Fruit fly (Drosophila melanogaster) whole organism, wandering third instar larva: ENCODE measurements around the gene Cenp-C.

Experiments
- Dfd ChIP-seq: fragments of >200 bp; optimal IDR thresholded peaks from 2 replicates; lab custom pipeline; 2017; ENCODE audit warnings: missing biosample characterization, missing genetic modification characterization
- GATAd ChIP-seq: sonication (Bioruptor generic); optimal IDR thresholded peaks from 2 replicates; lab custom pipeline; 2016; ENCODE audit warnings: missing biosample characterization, missing genetic modification characterization
- Hr83 ChIP-seq: fragments of 200-300 bp; sonication (Bioruptor generic); optimal IDR thresholded peaks from 2 replicates; lab custom pipeline; 2016; ENCODE audit warnings: missing biosample characterization, mild to moderate bottlenecking, missing genetic modification characterization, moderate library complexity; ENCODE audit not compliant: poor library complexity, severe bottlenecking
- Jra ChIP-seq: sonication (Bioruptor generic); optimal IDR thresholded peaks from 2 replicates; lab custom pipeline; 2016; ENCODE audit warnings: missing biosample characterization, missing genetic modification characterization
- Mio ChIP-seq: sonication (Bioruptor generic); optimal IDR thresholded peaks from 2 replicates; lab custom pipeline; 2016; ENCODE audit warnings: missing biosample characterization, missing genetic modification characterization
- OdsH ChIP-seq: fragments of 200-800 bp; sonication (Bioruptor generic); optimal IDR thresholded peaks from 2 replicates; lab custom pipeline; 2016; ENCODE audit warnings: missing biosample characterization, mild to moderate bottlenecking, missing genetic modification characterization
- ey ChIP-seq: fragments of 200-800 bp; sonication (Bioruptor generic); optimal IDR thresholded peaks from 2 replicates; lab custom pipeline; 2016; ENCODE audit warnings: missing biosample characterization, missing genetic modification characterization
- foxo ChIP-seq, 2 experiments: fragments of 200-800 bp; sonication (Bioruptor generic); optimal IDR thresholded peaks; 2 replicates in 1 of 2; 3 replicates in 1 of 2; lab custom pipeline; 2016 to 2017; ENCODE audit warnings: missing biosample characterization in 2 of 2, missing genetic modification characterization in 2 of 2
- h ChIP-seq: fragments of 200-800 bp; sonication (Bioruptor generic); optimal IDR thresholded peaks from 3 replicates; lab custom pipeline; 2016; ENCODE audit warnings: missing biosample characterization, mild to moderate bottlenecking, missing genetic modification characterization
- lola ChIP-seq: fragments of >200 bp; optimal IDR thresholded peaks from 2 replicates; lab custom pipeline; 2017; ENCODE audit warnings: missing biosample characterization, missing genetic modification characterization
- pan ChIP-seq: fragments of >200 bp; optimal IDR thresholded peaks from 2 replicates; lab custom pipeline; 2017
- sv ChIP-seq: fragments of 200-800 bp; sonication (Bioruptor generic); optimal IDR thresholded peaks from 3 replicates; lab custom pipeline; 2016; ENCODE audit warnings: missing biosample characterization, missing genetic modification characterization
- tai ChIP-seq: sonication (Bioruptor generic); optimal IDR thresholded peaks from 2 replicates; lab custom pipeline; 2016; ENCODE audit warnings: missing biosample characterization, missing genetic modification characterization

Cenp-C gene

DNA sequence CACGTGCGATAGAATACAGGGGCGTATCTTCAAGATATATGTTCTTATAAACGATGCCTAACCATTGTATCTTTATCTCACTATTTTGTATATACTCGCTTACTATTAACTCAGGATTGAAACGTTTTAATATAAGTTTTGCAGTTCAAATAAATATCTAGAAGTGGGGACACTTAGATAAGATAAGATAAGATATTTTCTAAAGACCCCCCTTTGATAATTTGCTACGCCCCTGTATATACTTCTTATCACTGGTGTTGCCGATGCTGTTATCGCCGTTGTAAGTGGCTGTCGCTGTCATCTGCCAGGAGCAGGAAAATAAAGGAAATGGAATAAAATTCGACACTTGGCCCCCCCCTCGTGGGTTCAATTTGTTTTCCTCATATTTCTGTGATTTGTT, 52.2 kb downstream of the Cenp-C start:
- TF ChIP-seq sv (no peak), pan (no peak), tai (no peak), Mio (GFP tag; lab: Kevin White, UChicago) (no peak), Hr83 (GFP tag; lab: Kevin White, UChicago) (no peak), Jra (GFP tag; lab: Kevin White, UChicago) (no peak), ey (GFP tag; lab: Kevin White, UChicago) (no peak), OdsH (GFP tag; lab: Kevin White, UChicago) (no peak), foxo (GFP tag; optimal IDR thresholded peaks at IDR 0.05; lab: Kevin White, UChicago) (no peak), h (GFP tag; lab: Kevin White, UChicago) (no peak), Dfd (GFP tag; lab: Kevin White, UChicago) (no peak), GATAd (GFP tag; lab: Kevin White, UChicago) (no peak), lola (GFP tag; lab: Kevin White, UChicago) (no peak)
